Fruit fly (Drosophila melanogaster) whole organism, embryonic: ENCODE data around the gene trx.

Source experiments
- Aef1 ChIP-seq: fragments of 200-800 bp; sonication (Bioruptor generic); IDR thresholded peaks from 3 replicates; pipeline ENCODE4 v1.3.6; 2022; ENCODE audit warnings: missing biosample characterization, missing genetic modification characterization
- Blimp-1 ChIP-seq: fragments of 200-800 bp; sonication (Bioruptor generic); optimal IDR thresholded peaks from 3 replicates; lab custom pipeline; 2018; ENCODE audit warnings: missing biosample characterization, missing genetic modification characterization, mild to moderate bottlenecking, moderate library complexity, missing genetic modification reagents
- CG12391 ChIP-seq: fragments of 200-800 bp; sonication (Bioruptor generic); optimal IDR thresholded peaks from 3 replicates; lab custom pipeline; 2018; ENCODE audit warnings: missing biosample characterization, mild to moderate bottlenecking, missing genetic modification characterization, moderate library complexity
- CG13296 ChIP-seq: fragments of 200-800 bp; sonication (Bioruptor generic); optimal IDR thresholded peaks from 3 replicates; lab custom pipeline; 2018; ENCODE audit warnings: missing biosample characterization, mild to moderate bottlenecking, missing genetic modification characterization
- CG14860 ChIP-seq: fragments of 200-800 bp; sonication (Bioruptor generic); IDR thresholded peaks from 3 replicates; pipeline ENCODE4 v1.3.6; 2022; ENCODE audit warnings: missing biosample characterization, missing genetic modification characterization; ENCODE audit not compliant: partially characterized antibody
- CG14965 ChIP-seq: fragments of 200-800 bp; sonication (Bioruptor generic); optimal IDR thresholded peaks from 2 replicates; lab custom pipeline; 2016; ENCODE audit warnings: missing biosample characterization, missing genetic modification characterization, borderline replicate concordance
- CG1602 ChIP-seq: fragments of 200-800 bp; sonication (Bioruptor generic); optimal IDR thresholded peaks from 3 replicates; lab custom pipeline; 2016; ENCODE audit warnings: missing biosample characterization, missing genetic modification characterization
- CG1647 ChIP-seq: fragments of 200-800 bp; sonication (Bioruptor generic); optimal IDR thresholded peaks from 3 replicates; lab custom pipeline; 2016; ENCODE audit warnings: missing biosample characterization, missing genetic modification characterization
- CG16779 ChIP-seq: fragments of 200-800 bp; sonication (Bioruptor generic); IDR thresholded peaks from 2 replicates; pipeline ENCODE4 v1.3.6; 2022; ENCODE audit warnings: missing biosample characterization, missing genetic modification characterization
- CG16813 ChIP-seq: fragments of 200-800 bp; sonication (Bioruptor generic); IDR thresholded peaks from 3 replicates; pipeline ENCODE4 v1.3.6; 2022; ENCODE audit warnings: missing biosample characterization, missing genetic modification characterization; ENCODE audit not compliant: partially characterized antibody
- CG16863 ChIP-seq: fragments of 200-800 bp; sonication (Bioruptor generic); optimal IDR thresholded peaks from 3 replicates; lab custom pipeline; 2016; ENCODE audit warnings: missing biosample characterization, missing genetic modification characterization
- CG17359 ChIP-seq: fragments of 200-800 bp; sonication (Bioruptor generic); optimal IDR thresholded peaks from 3 replicates; lab custom pipeline; 2018; ENCODE audit warnings: missing biosample characterization, mild to moderate bottlenecking, missing genetic modification characterization, moderate library complexity
- CG17568 ChIP-seq: fragments of 200-800 bp; sonication (Bioruptor generic); optimal IDR thresholded peaks from 2 replicates; lab custom pipeline; 2018; ENCODE audit warnings: missing biosample characterization, mild to moderate bottlenecking, missing genetic modification characterization, moderate library complexity
- CG18599 ChIP-seq: fragments of 200-800 bp; sonication (Bioruptor generic); optimal IDR thresholded peaks from 3 replicates; lab custom pipeline; 2017; ENCODE audit warnings: missing biosample characterization, missing genetic modification characterization, mild to moderate bottlenecking, moderate library complexity, missing genetic modification reagents
- CG2712 ChIP-seq: fragments of 200-800 bp; optimal IDR thresholded peaks from 3 replicates; lab custom pipeline; 2019; ENCODE audit warnings: missing biosample characterization, mild to moderate bottlenecking, missing genetic modification characterization, moderate library complexity
- CG30403 ChIP-seq: fragments of 200-800 bp; sonication (Bioruptor generic); optimal IDR thresholded peaks from 3 replicates; lab custom pipeline; 2016; ENCODE audit warnings: missing biosample characterization, missing genetic modification characterization
- CG31441 ChIP-seq: fragments of 200-800 bp; sonication (Bioruptor generic); IDR thresholded peaks from 2 replicates; pipeline ENCODE4 v1.3.6; 2022; ENCODE audit warnings: missing biosample characterization, missing genetic modification characterization
- CG3163 ChIP-seq: fragments of 200-800 bp; sonication (Bioruptor generic); optimal IDR thresholded peaks from 3 replicates; lab custom pipeline; 2016; ENCODE audit warnings: missing biosample characterization, missing genetic modification characterization
- CG6254 ChIP-seq: fragments of 200-800 bp; sonication (Bioruptor generic); optimal IDR thresholded peaks from 3 replicates; lab custom pipeline; 2017; ENCODE audit warnings: mild to moderate bottlenecking, missing biosample characterization, missing genetic modification reagents, missing genetic modification characterization
- CG6654 ChIP-seq: fragments of 200-800 bp; sonication (Bioruptor generic); optimal IDR thresholded peaks from 2 replicates; lab custom pipeline; 2017; ENCODE audit warnings: missing biosample characterization, mild to moderate bottlenecking, missing genetic modification characterization
- CG7745 ChIP-seq: fragments of 200-800 bp; sonication (Bioruptor generic); optimal IDR thresholded peaks from 2 replicates; lab custom pipeline; 2018; ENCODE audit warnings: missing biosample characterization, mild to moderate bottlenecking, missing genetic modification characterization, moderate library complexity
- CG7786 ChIP-seq: fragments of 200-800 bp; sonication (Bioruptor generic); optimal IDR thresholded peaks from 2 replicates; lab custom pipeline; 2016; ENCODE audit warnings: missing biosample characterization, missing genetic modification characterization
- CG9437 ChIP-seq: fragments of 200-800 bp; sonication (Bioruptor generic); optimal IDR thresholded peaks from 2 replicates; lab custom pipeline; 2018; ENCODE audit warnings: missing biosample characterization, mild to moderate bottlenecking, missing genetic modification characterization
- Camta ChIP-seq: fragments of 200-800 bp; sonication (Bioruptor generic); optimal IDR thresholded peaks from 2 replicates; lab custom pipeline; 2016; ENCODE audit warnings: missing biosample characterization, missing genetic modification characterization
- CkIIα-i1 ChIP-seq: fragments of 200-800 bp; sonication (Bioruptor generic); IDR thresholded peaks from 2 replicates; pipeline ENCODE4 v1.3.6; 2022; ENCODE audit warnings: missing biosample characterization, missing genetic modification characterization
- CoRest ChIP-seq: fragments of 200-800 bp; sonication (Bioruptor generic); optimal IDR thresholded peaks from 3 replicates; lab custom pipeline; 2018; ENCODE audit warnings: missing biosample characterization, mild to moderate bottlenecking, missing genetic modification characterization, moderate library complexity
- Dp ChIP-seq: fragments of 200-800 bp; sonication (Bioruptor generic); optimal IDR thresholded peaks from 2 replicates; lab custom pipeline; 2018; ENCODE audit warnings: missing biosample characterization, mild to moderate bottlenecking, missing genetic modification characterization, moderate library complexity
- Lhr ChIP-seq: fragments of 200-800 bp; sonication (Bioruptor generic); optimal IDR thresholded peaks from 3 replicates; lab custom pipeline; 2017; ENCODE audit warnings: mild to moderate bottlenecking, missing biosample characterization, missing genetic modification reagents, missing genetic modification characterization
- Lpt ChIP-seq: fragments of >200 bp; optimal IDR thresholded peaks from 2 replicates; lab custom pipeline; 2018; ENCODE audit warnings: missing biosample characterization, missing genetic modification characterization
- Med ChIP-seq: fragments of 200-800 bp; sonication (Bioruptor generic); peaks from one replicate; lab custom pipeline; 2016; ENCODE audit warnings: missing biosample characterization, missing genetic modification characterization, mild to moderate bottlenecking, inconsistent platforms, moderate library complexity
- Mes4 ChIP-seq: fragments of 200-800 bp; sonication (Bioruptor generic); optimal IDR thresholded peaks from 2 replicates; lab custom pipeline; 2016; ENCODE audit warnings: missing biosample characterization, missing genetic modification characterization
- Nf-YC ChIP-seq: fragments of 200-800 bp; optimal IDR thresholded peaks from 3 replicates; lab custom pipeline; 2019; ENCODE audit warnings: missing biosample characterization, mild to moderate bottlenecking, missing genetic modification characterization, moderate library complexity
- Opbp ChIP-seq: fragments of 200-800 bp; sonication (Bioruptor generic); IDR thresholded peaks from 3 replicates; pipeline ENCODE4 v1.3.6; 2022; ENCODE audit warnings: missing biosample characterization, missing genetic modification characterization; ENCODE audit not compliant: partially characterized antibody
- Sox102F ChIP-seq: fragments of 200-800 bp; sonication (Bioruptor generic); optimal IDR thresholded peaks from 2 replicates; lab custom pipeline; 2018; ENCODE audit warnings: missing biosample characterization, mild to moderate bottlenecking, missing genetic modification characterization, moderate library complexity
- Ssrp ChIP-seq: fragments of 200-800 bp; sonication (Bioruptor generic); optimal IDR thresholded peaks from 2 replicates; lab custom pipeline; 2018; ENCODE audit warnings: missing biosample characterization, mild to moderate bottlenecking, missing genetic modification characterization, moderate library complexity
- br ChIP-seq: fragments of >200 bp; optimal IDR thresholded peaks from 2 replicates; lab custom pipeline; 2017
- chm ChIP-seq: fragments of 200-800 bp; sonication (Bioruptor generic); IDR thresholded peaks from 2 replicates; pipeline ENCODE4 v1.3.6; 2022; ENCODE audit warnings: missing biosample characterization, missing genetic modification characterization
- corto ChIP-seq: fragments of 200-800 bp; sonication (Bioruptor generic); optimal IDR thresholded peaks from 2 replicates; lab custom pipeline; 2016; ENCODE audit warnings: missing biosample characterization, mild to moderate bottlenecking, missing genetic modification characterization, moderate library complexity
- dpn ChIP-seq, 2 experiments: fragments of 200-800 bp; sonication (Bioruptor generic); optimal IDR thresholded peaks; 3 replicates each; lab custom pipeline; 2016; ENCODE audit warnings: missing biosample characterization in 2 of 2, missing genetic modification characterization in 2 of 2
- lab ChIP-seq: fragments of 200-800 bp; sonication (Bioruptor generic); optimal IDR thresholded peaks from 3 replicates; lab custom pipeline; 2017; ENCODE audit warnings: missing biosample characterization, missing genetic modification characterization, mild to moderate bottlenecking, moderate library complexity, missing genetic modification reagents
- maf-S ChIP-seq: fragments of 200-800 bp; sonication (Bioruptor generic); optimal IDR thresholded peaks from 2 replicates; lab custom pipeline; 2016; ENCODE audit warnings: missing biosample characterization, missing genetic modification characterization
- peb ChIP-seq: fragments of 200-800 bp; sonication (Bioruptor generic); IDR thresholded peaks from 2 replicates; pipeline ENCODE4 v1.3.6; 2022; ENCODE audit warnings: missing biosample characterization, missing genetic modification characterization
- schlank ChIP-seq: fragments of 200-800 bp; sonication (Bioruptor generic); optimal IDR thresholded peaks from 2 replicates; lab custom pipeline; 2018; ENCODE audit warnings: missing biosample characterization, mild to moderate bottlenecking, missing genetic modification characterization
- scrt ChIP-seq: fragments of 200-800 bp; sonication (Bioruptor generic); optimal IDR thresholded peaks from 2 replicates; lab custom pipeline; 2018; ENCODE audit warnings: missing biosample characterization, mild to moderate bottlenecking, missing genetic modification characterization, moderate library complexity
- slbo ChIP-seq: fragments of 200-800 bp; sonication (Bioruptor generic); IDR thresholded peaks from 2 replicates; pipeline ENCODE4 v1.3.6; 2022; ENCODE audit warnings: missing biosample characterization, missing genetic modification characterization
- sqz ChIP-seq: fragments of 200-800 bp; sonication (Bioruptor generic); optimal IDR thresholded peaks from 3 replicates; lab custom pipeline; 2018; ENCODE audit warnings: missing biosample characterization, mild to moderate bottlenecking, missing genetic modification characterization
- toy ChIP-seq: fragments of 200-800 bp; sonication (Bioruptor generic); IDR thresholded peaks from 2 replicates; pipeline ENCODE4 v1.3.6; 2022; ENCODE audit warnings: missing biosample characterization, missing genetic modification characterization
- tup ChIP-seq: fragments of 200-800 bp; sonication (Bioruptor generic); optimal IDR thresholded peaks from 2 replicates; lab custom pipeline; 2016; ENCODE audit warnings: missing biosample characterization, mild to moderate bottlenecking, missing genetic modification characterization, moderate library complexity
- twi ChIP-seq: fragments of 200-800 bp; optimal IDR thresholded peaks from 2 replicates; lab custom pipeline; 2019; ENCODE audit warnings: missing biosample characterization, mild to moderate bottlenecking, missing genetic modification characterization, moderate library complexity

The trx gene

DNA sequence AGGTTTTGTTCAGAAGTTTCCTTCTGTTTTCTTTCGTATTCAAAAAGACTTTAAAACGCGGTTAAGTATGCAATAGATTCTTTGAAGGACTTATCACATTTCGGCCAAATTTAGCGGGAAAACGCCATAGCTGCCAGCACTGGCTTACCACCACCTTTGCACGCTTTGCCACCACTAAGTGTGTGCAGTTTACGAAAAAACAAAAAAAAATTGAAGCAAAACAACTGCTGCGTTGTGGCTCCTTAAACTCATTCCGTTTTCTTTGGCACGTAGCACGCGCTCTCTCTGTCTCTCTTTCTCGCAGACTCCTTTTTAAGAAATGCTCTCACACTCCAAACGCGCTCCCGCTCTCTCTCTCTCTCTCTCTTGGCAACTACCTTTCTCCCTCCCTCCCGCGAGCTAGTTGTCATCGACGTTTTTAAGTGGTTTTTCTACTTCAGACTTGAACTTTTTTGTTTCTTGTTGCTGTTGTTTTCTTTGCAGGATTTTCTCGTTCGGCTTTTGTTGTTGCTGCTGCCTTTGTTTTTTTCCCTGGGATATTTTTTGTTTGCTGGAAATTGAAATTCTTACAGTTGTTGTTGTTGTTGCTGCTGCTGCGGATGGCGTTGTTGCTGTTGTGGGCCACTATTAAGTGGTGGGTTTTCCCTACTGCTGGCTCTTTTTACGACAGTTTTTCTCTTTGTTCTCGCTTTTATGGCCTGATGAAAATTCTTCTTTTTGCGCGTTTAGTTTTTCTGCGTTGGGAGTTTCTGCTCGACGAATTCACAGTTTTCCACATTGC lies 8.0 kb downstream of the trx start (continued):
- TF ChIP-seq Ssrp (tag; lab: Kevin White, UChicago) (peak; percentile 8), Blimp-1 (no peak), CG16813 (GFP tag; lab: Robert Waterston, UW) (no peak), chm (GFP tag; lab: Robert Waterston, UW) (0 out of 2 replicates have a peak, but pooled peaks have one; percentile 41), CG6654 (GFP tag; lab: Kevin White, UChicago) (no peak), CG3163 (GFP tag; lab: Kevin White, UChicago) (peak; percentile 3), CG7745 (tag; lab: Kevin White, UChicago) (peak; percentile 11), Lhr (no peak), dpn (GFP tag; optimal IDR thresholded peaks at IDR 0.05; lab: Kevin White, UChicago) (peak in 1 of 2 experiments; percentile 21), CG18599 (GFP tag; lab: Kevin White, UChicago) (no peak), tup (no peak), CG31441 (no peak), CG16863 (no peak), Sox102F (GFP tag; lab: Kevin White, UChicago) (peak; percentile 3), Nf-YC (tag; lab: Kevin White, UChicago) (no peak), CG12391 (tag; lab: Kevin White, UChicago) (no peak), lab (GFP tag; lab: Kevin White, UChicago) (peak; percentile 23), CG17568 (GFP tag; lab: Kevin White, UChicago) (no peak), twi (tag; lab: Kevin White, UChicago) (no peak), sqz (GFP tag; lab: Kevin White, UChicago) (peak; percentile 94), Dp (GFP tag; lab: Kevin White, UChicago) (no peak), toy (GFP tag; lab: Robert Waterston, UW) (no peak), br (lab: Kevin White, UChicago) (no peak), Mes4 (GFP tag; lab: Kevin White, UChicago) (no peak), CG1602 (GFP tag; lab: Kevin White, UChicago) (no peak), scrt (GFP tag; lab: Kevin White, UChicago) (no peak), CG2712 (tag; lab: Kevin White, UChicago) (no peak), peb (GFP tag; lab: Robert Waterston, UW) (no peak), Opbp (GFP tag; lab: Robert Waterston, UW) (no peak), CG6254 (GFP tag; lab: Kevin White, UChicago) (no peak), CG9437 (no peak), CG7786 (GFP tag; lab: Kevin White, UChicago) (no peak), corto (GFP tag; lab: Kevin White, UChicago) (peak; percentile 8), maf-S (GFP tag; lab: Kevin White, UChicago) (no peak), slbo (GFP tag; lab: Robert Waterston, UW) (0 out of 2 replicates have a peak, but pooled peaks have one; percentile 23), CG13296 (GFP tag; lab: Kevin White, UChicago) (no peak), CkIIα-i1 (GFP tag; lab: Robert Waterston, UW) (no peak), Aef1 (GFP tag; lab: Robert Waterston, UW) (no peak), schlank (tag; lab: Kevin White, UChicago) (no peak), CG14860 (GFP tag; lab: Robert Waterston, UW) (no peak), Med (GFP tag; lab: Kevin White, UChicago) (peak; percentile 74), CG14965 (GFP tag; lab: Kevin White, UChicago) (no peak), Lpt (GFP tag; lab: Kevin White, UChicago) (peak; percentile 7), CG1647 (no peak), CoRest (tag; lab: Kevin White, UChicago) (no peak), CG16779 (GFP tag; lab: Robert Waterston, UW) (no peak), CG30403 (no peak), CG17359 (tag; lab: Kevin White, UChicago) (no peak), Camta (GFP tag; lab: Kevin White, UChicago) (no peak)
